Worm (Caenorhabditis elegans) whole organism, late embryonic: Measurements from ENCODE around the gene F46F2.5.

Experiments used
- ama-1 ChIP-seq: fragments of 150-350 bp; optimal IDR thresholded peaks from 2 replicates; lab custom pipeline; 2014
- ceh-31 ChIP-seq: sonication (generic microtip); optimal IDR thresholded peaks from 2 replicates; lab custom pipeline; 2016; ENCODE audit warnings: missing genetic modification characterization, missing compliant biosample characterization
- hlh-6 ChIP-seq: sonication (generic microtip); optimal IDR thresholded peaks from 2 replicates; lab custom pipeline; 2016; ENCODE audit warnings: missing genotype, missing genetic modification characterization, missing compliant biosample characterization

DNA sequence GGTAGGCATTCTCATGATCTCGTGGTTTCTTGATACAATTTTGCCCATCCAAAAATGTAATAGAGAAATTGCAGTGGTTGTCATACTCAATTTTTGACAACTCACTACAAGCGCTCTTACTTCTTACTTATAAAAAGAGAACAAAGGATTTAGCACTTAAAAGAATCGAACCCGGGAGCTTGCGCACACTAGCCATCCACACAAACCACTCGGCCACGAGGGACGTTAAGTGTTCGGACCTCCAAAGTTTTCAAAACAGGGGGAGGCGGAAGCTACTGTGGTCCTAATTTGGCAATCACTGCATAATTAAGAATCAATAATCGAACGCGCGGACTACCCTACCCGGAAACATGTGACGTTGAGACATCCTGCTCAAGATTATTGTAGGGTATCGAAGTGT is 19.8 kb upstream of the F46F2.5 start:
- TF ChIP-seq ama-1 (no peak), hlh-6 (no peak), ceh-31 (tag; lab: Kevin White, UChicago) (no peak)
